Fruit fly (Drosophila melanogaster) whole organism, embryonic: ENCODE results near the gene CG34117.

Source experiments
- CG11560 ChIP-seq: fragments of 200-800 bp; sonication (Bioruptor generic); IDR thresholded peaks from 3 replicates; pipeline ENCODE4 v1.3.6; 2022; ENCODE audit warnings: missing biosample characterization, missing genetic modification characterization
- CG11696 ChIP-seq: fragments of 200-800 bp; sonication (Bioruptor generic); IDR thresholded peaks from 2 replicates; pipeline ENCODE4 v1.3.6; 2022; ENCODE audit warnings: missing biosample characterization, missing genetic modification characterization
- CG12391 ChIP-seq: fragments of 200-800 bp; sonication (Bioruptor generic); optimal IDR thresholded peaks from 3 replicates; lab custom pipeline; 2018; ENCODE audit warnings: missing biosample characterization, mild to moderate bottlenecking, missing genetic modification characterization, moderate library complexity
- CG13894 ChIP-seq: fragments of 200-800 bp; sonication (Bioruptor generic); optimal IDR thresholded peaks from 3 replicates; lab custom pipeline; 2018; ENCODE audit warnings: missing biosample characterization, mild to moderate bottlenecking, missing genetic modification characterization, moderate library complexity
- CG1529 ChIP-seq: fragments of 200-800 bp; sonication (Bioruptor generic); optimal IDR thresholded peaks from 3 replicates; lab custom pipeline; 2018; ENCODE audit warnings: missing biosample characterization, missing genetic modification characterization
- CG1603 ChIP-seq: fragments of 200-800 bp; sonication (Bioruptor generic); optimal IDR thresholded peaks from 2 replicates; lab custom pipeline; 2019; ENCODE audit warnings: missing biosample characterization, mild to moderate bottlenecking, missing genetic modification characterization, moderate library complexity
- CG31224 ChIP-seq: fragments of 200-800 bp; sonication (Bioruptor generic); IDR thresholded peaks from 2 replicates; pipeline ENCODE4 v1.3.6; 2022; ENCODE audit warnings: missing biosample characterization, missing genetic modification characterization
- CG6654 ChIP-seq: fragments of 200-800 bp; sonication (Bioruptor generic); optimal IDR thresholded peaks from 2 replicates; lab custom pipeline; 2017; ENCODE audit warnings: missing biosample characterization, mild to moderate bottlenecking, missing genetic modification characterization
- CG6791 ChIP-seq: fragments of 200-800 bp; sonication (Bioruptor generic); IDR thresholded peaks from 3 replicates; pipeline ENCODE4 v1.3.6; 2022; ENCODE audit warnings: missing biosample characterization, missing genetic modification characterization; ENCODE audit not compliant: partially characterized antibody
- CG7271 ChIP-seq: fragments of 200-800 bp; sonication (Bioruptor generic); optimal IDR thresholded peaks from 2 replicates; lab custom pipeline; 2018; ENCODE audit warnings: missing biosample characterization, mild to moderate bottlenecking, missing genetic modification characterization, moderate library complexity
- CG7556 ChIP-seq: fragments of 200-800 bp; sonication (Bioruptor generic); optimal IDR thresholded peaks from 2 replicates; lab custom pipeline; 2017; ENCODE audit warnings: missing biosample characterization, mild to moderate bottlenecking, missing genetic modification characterization
- CG8388 ChIP-seq: fragments of 200-800 bp; sonication (Bioruptor generic); optimal IDR thresholded peaks from 2 replicates; lab custom pipeline; 2019; ENCODE audit warnings: missing biosample characterization, mild to moderate bottlenecking, missing genetic modification characterization, moderate library complexity
- CG8765 ChIP-seq: fragments of 200-800 bp; sonication (Bioruptor generic); IDR thresholded peaks from 2 replicates; pipeline ENCODE4 v1.3.6; 2022; ENCODE audit warnings: missing biosample characterization, missing genetic modification characterization
- CTCF ChIP-seq: fragments of 200-800 bp; sonication (Bioruptor generic); optimal IDR thresholded peaks from 2 replicates; lab custom pipeline; 2017; ENCODE audit warnings: missing biosample characterization, mild to moderate bottlenecking, missing genetic modification characterization, moderate library complexity
- Dip2 ChIP-seq: fragments of 200-800 bp; sonication (Bioruptor generic); IDR thresholded peaks from 2 replicates; pipeline ENCODE4 v1.3.6; 2022; ENCODE audit warnings: missing biosample characterization, missing genetic modification characterization
- Elba2 ChIP-seq: fragments of 200-800 bp; sonication (Bioruptor generic); optimal IDR thresholded peaks from 3 replicates; lab custom pipeline; 2016; ENCODE audit warnings: missing biosample characterization, missing genetic modification characterization
- Hey ChIP-seq: fragments of 200-800 bp; sonication (Bioruptor generic); optimal IDR thresholded peaks from 3 replicates; lab custom pipeline; 2018; ENCODE audit warnings: missing biosample characterization, mild to moderate bottlenecking, missing genetic modification characterization
- Hsf ChIP-seq: fragments of 200-800 bp; sonication (Bioruptor generic); optimal IDR thresholded peaks from 3 replicates; lab custom pipeline; 2016; ENCODE audit warnings: missing biosample characterization, missing genetic modification characterization
- Lhr ChIP-seq: fragments of 200-800 bp; sonication (Bioruptor generic); optimal IDR thresholded peaks from 3 replicates; lab custom pipeline; 2017; ENCODE audit warnings: mild to moderate bottlenecking, missing biosample characterization, missing genetic modification reagents, missing genetic modification characterization
- MBD-R2 ChIP-seq: fragments of 200-800 bp; sonication (Bioruptor generic); IDR thresholded peaks from 2 replicates; pipeline ENCODE4 v1.3.6; 2022; ENCODE audit warnings: missing biosample characterization, missing genetic modification characterization
- Nf-YA ChIP-seq: fragments of 200-800 bp; sonication (Bioruptor generic); IDR thresholded peaks from 2 replicates; pipeline ENCODE4 v1.3.6; 2022; ENCODE audit warnings: missing biosample characterization, missing genetic modification characterization
- Sry-β ChIP-seq: fragments of 200-800 bp; sonication (Bioruptor generic); optimal IDR thresholded peaks from 2 replicates; lab custom pipeline; 2018; ENCODE audit warnings: missing biosample characterization, mild to moderate bottlenecking, missing genetic modification characterization, moderate library complexity
- Trl ChIP-seq, 3 experiments: fragments of >200 bp in 2 of 3; fragments of 200-800 bp in 1 of 3; sonication (Bioruptor generic) in 1 of 3; optimal IDR thresholded peaks; 2 replicates in 1 of 3; 3 replicates in 2 of 3; lab custom pipeline; 2016 to 2017; ENCODE audit warnings: missing biosample characterization in 1 of 3, missing genetic modification characterization in 1 of 3
- YL-1 ChIP-seq: fragments of 200-800 bp; sonication (Bioruptor generic); optimal IDR thresholded peaks from 3 replicates; lab custom pipeline; 2017; ENCODE audit warnings: missing biosample characterization, mild to moderate bottlenecking, missing genetic modification characterization
- abd-A ChIP-seq: fragments of 200-800 bp; sonication (Bioruptor generic); optimal IDR thresholded peaks from 3 replicates; lab custom pipeline; 2019; ENCODE audit warnings: missing biosample characterization, mild to moderate bottlenecking, missing genetic modification characterization, moderate library complexity
- amos ChIP-seq: fragments of 200-800 bp; sonication (Bioruptor generic); IDR thresholded peaks from 2 replicates; pipeline ENCODE4 v1.3.6; 2022; ENCODE audit warnings: missing biosample characterization, missing genetic modification characterization; ENCODE audit not compliant: partially characterized antibody
- bowl ChIP-seq: fragments of 200-800 bp; sonication (Bioruptor generic); IDR thresholded peaks from 2 replicates; pipeline ENCODE4 v1.3.6; 2022; ENCODE audit warnings: missing biosample characterization, missing genetic modification characterization
- dan ChIP-seq: fragments of 200-800 bp; sonication (Bioruptor generic); IDR thresholded peaks from 2 replicates; pipeline ENCODE4 v1.3.6; 2022; ENCODE audit warnings: missing biosample characterization, missing genetic modification characterization
- dati ChIP-seq: fragments of 200-800 bp; sonication (Bioruptor generic); IDR thresholded peaks from 2 replicates; pipeline ENCODE4 v1.3.6; 2022; ENCODE audit warnings: missing biosample characterization, missing genetic modification characterization
- dmrt99B ChIP-seq: fragments of 200-800 bp; sonication (Bioruptor generic); optimal IDR thresholded peaks from 2 replicates; lab custom pipeline; 2018; ENCODE audit warnings: missing biosample characterization, mild to moderate bottlenecking, missing genetic modification characterization, moderate library complexity
- esg ChIP-seq: fragments of 200-800 bp; sonication (Bioruptor generic); conservative IDR thresholded peaks from 2 replicates; pipeline ENCODE4 v1.3.6; 2022; ENCODE audit warnings: missing biosample characterization, missing genetic modification characterization
- fd96Cb ChIP-seq: fragments of 200-800 bp; sonication (Bioruptor generic); optimal IDR thresholded peaks from 2 replicates; lab custom pipeline; 2018; ENCODE audit warnings: missing biosample characterization, mild to moderate bottlenecking, missing genetic modification characterization, moderate library complexity
- gcm2 ChIP-seq: fragments of 200-800 bp; sonication (Bioruptor generic); optimal IDR thresholded peaks from 2 replicates; lab custom pipeline; 2016; ENCODE audit warnings: missing biosample characterization, missing genetic modification characterization
- her ChIP-seq: fragments of 200-800 bp; sonication (Bioruptor generic); optimal IDR thresholded peaks from 2 replicates; lab custom pipeline; 2016; ENCODE audit warnings: missing biosample characterization, missing genetic modification characterization
- inv ChIP-seq: fragments of 200-800 bp; sonication (Bioruptor generic); IDR thresholded peaks from 2 replicates; pipeline ENCODE4 v1.3.6; 2022; ENCODE audit warnings: missing biosample characterization, missing genetic modification characterization; ENCODE audit not compliant: partially characterized antibody
- kah ChIP-seq: fragments of 200-800 bp; sonication (Bioruptor generic); optimal IDR thresholded peaks from 2 replicates; lab custom pipeline; 2018; ENCODE audit warnings: missing biosample characterization, mild to moderate bottlenecking, missing genetic modification characterization
- lola ChIP-seq, 3 experiments: fragments of >200 bp in 2 of 3; fragments of 200-800 bp in 1 of 3; sonication (Bioruptor generic) in 1 of 3; optimal IDR thresholded peaks; 2 replicates each; lab custom pipeline; 2017 to 2019; ENCODE audit warnings: missing biosample characterization in 3 of 3, missing genetic modification characterization in 3 of 3, mild to moderate bottlenecking in 1 of 3, moderate library complexity in 1 of 3
- run ChIP-seq: fragments of 200-800 bp; sonication (Bioruptor generic); optimal IDR thresholded peaks from 3 replicates; lab custom pipeline; 2018; ENCODE audit warnings: missing biosample characterization, mild to moderate bottlenecking, missing genetic modification characterization
- sens ChIP-seq: fragments of 200-800 bp; sonication (Bioruptor generic); peaks from one replicate; lab custom pipeline; 2016; ENCODE audit warnings: missing biosample characterization, missing genetic modification characterization
- sisA ChIP-seq: fragments of 200-800 bp; sonication (Bioruptor generic); IDR thresholded peaks from 2 replicates; pipeline ENCODE4 v1.3.6; 2022; ENCODE audit warnings: missing biosample characterization, missing genetic modification characterization
- slp2 ChIP-seq: fragments of 200-800 bp; sonication (Bioruptor generic); optimal IDR thresholded peaks from 2 replicates; lab custom pipeline; 2016; ENCODE audit warnings: missing biosample characterization, missing genetic modification characterization
- z ChIP-seq: fragments of 200-800 bp; sonication (Bioruptor generic); IDR thresholded peaks from 3 replicates; pipeline ENCODE4 v1.3.6; 2022; ENCODE audit warnings: missing biosample characterization, missing genetic modification characterization

CG34117 gene

DNA sequence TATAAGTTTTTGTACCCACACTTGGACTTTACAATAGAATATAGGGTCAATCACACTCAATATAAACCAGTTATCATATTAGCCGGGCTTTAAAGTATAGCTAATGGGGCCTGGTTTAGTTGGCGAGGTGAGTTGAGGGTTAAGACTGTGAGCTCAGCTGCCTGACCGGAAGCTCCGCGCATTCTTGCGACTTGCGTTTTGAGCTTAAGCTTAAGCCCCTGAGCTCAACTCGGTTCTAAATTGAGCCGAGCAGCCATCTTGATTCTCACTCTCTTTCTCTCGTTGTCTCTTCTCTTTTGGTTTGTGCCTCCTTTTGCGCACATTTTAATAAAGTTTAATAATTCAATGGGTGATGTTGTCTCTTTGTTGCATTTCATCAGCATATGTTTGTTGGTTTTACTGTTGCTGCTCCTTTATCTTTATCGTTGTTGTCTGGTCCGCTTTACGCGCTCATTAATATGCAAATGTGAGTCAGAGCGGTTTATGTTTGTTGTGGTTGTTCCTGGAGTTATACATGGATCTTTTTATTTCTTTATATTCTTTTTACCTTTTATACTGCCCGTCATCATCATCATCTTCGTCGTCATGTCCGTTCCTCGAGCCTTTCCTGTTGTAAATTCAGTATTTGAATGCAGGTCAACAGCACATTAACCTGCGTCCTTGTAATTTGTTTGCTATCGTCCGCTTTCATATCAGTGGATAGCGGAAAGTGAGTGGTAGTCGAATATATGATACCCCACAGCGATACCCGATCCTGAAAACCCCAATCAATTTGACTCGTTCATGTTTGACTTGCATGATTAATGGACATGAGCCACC lies 49.1 kb downstream of the CG34117 start (continued):
- no peak for TF ChIP-seq MBD-R2 (GFP tag; lab: Robert Waterston, UW)
- TF ChIP-seq dmrt99B = no peak
- no peak for TF ChIP-seq Sry-β
- no peak for TF ChIP-seq CG8388 (GFP tag; lab: Kevin White, UChicago)
- TF ChIP-seq CG7556 = no peak
- TF ChIP-seq CG7271 (tag; lab: Kevin White, UChicago) = no peak
- TF ChIP-seq dati (GFP tag; lab: Robert Waterston, UW) = no peak
- no peak for TF ChIP-seq her (GFP tag; lab: Kevin White, UChicago)
- no peak for TF ChIP-seq fd96Cb (tag; lab: Kevin White, UChicago)
- no peak for TF ChIP-seq bowl (GFP tag; lab: Robert Waterston, UW)
- peak; percentile 77 for TF ChIP-seq sens (GFP tag; lab: Kevin White, UChicago)
- TF ChIP-seq lola (GFP tag; optimal IDR thresholded peaks at IDR 0.05; lab: Kevin White, UChicago) = no peak
- no peak for TF ChIP-seq YL-1 (GFP tag; lab: Kevin White, UChicago)
- TF ChIP-seq CG31224 = no peak
- no peak for TF ChIP-seq inv
- TF ChIP-seq CG8765 (GFP tag; lab: Robert Waterston, UW) = no peak
- TF ChIP-seq Hsf (GFP tag; lab: Kevin White, UChicago) = no peak
- no peak for TF ChIP-seq Nf-YA
- no peak for TF ChIP-seq dan (GFP tag; lab: Robert Waterston, UW)
- no peak for TF ChIP-seq CG1603 (tag; lab: Kevin White, UChicago)
- no peak for TF ChIP-seq Hey (tag; lab: Kevin White, UChicago)
- peak; percentile 11 for TF ChIP-seq CG13894 (tag; lab: Kevin White, UChicago)
- 0 out of 3 replicates have a peak, but pooled peaks have one; percentile 21 for TF ChIP-seq CG6791 (GFP tag; lab: Robert Waterston, UW)
- TF ChIP-seq sisA = no peak
- TF ChIP-seq kah (GFP tag; lab: Kevin White, UChicago) = no peak
- no peak for TF ChIP-seq CG11696 (GFP tag; lab: Robert Waterston, UW)
- no peak for TF ChIP-seq amos
- no peak for TF ChIP-seq esg (GFP tag; lab: Robert Waterston, UW)
- TF ChIP-seq Trl (optimal IDR thresholded peaks at IDR 0.05; lab: Kevin White, UChicago) = peak; percentile 24 to 44
- TF ChIP-seq Trl (GFP tag; optimal IDR thresholded peaks at IDR 0.05; lab: Kevin White, UChicago) = no peak
- no peak for TF ChIP-seq CG1529 (GFP tag; lab: Kevin White, UChicago)
- no peak for TF ChIP-seq CG12391 (tag; lab: Kevin White, UChicago)
- peak; percentile 59 for TF ChIP-seq abd-A (tag; lab: Kevin White, UChicago)
- no peak for TF ChIP-seq CG11560 (tag; lab: Robert Waterston, UW)
- TF ChIP-seq Elba2 = no peak
- TF ChIP-seq gcm2 (GFP tag; lab: Kevin White, UChicago) = no peak
- peak; percentile 84 for TF ChIP-seq z
- no peak for TF ChIP-seq run (tag; lab: Kevin White, UChicago)
- no peak for TF ChIP-seq CTCF (GFP tag; lab: Kevin White, UChicago)
- no peak for TF ChIP-seq CG6654 (GFP tag; lab: Kevin White, UChicago)
- no peak for TF ChIP-seq Dip2 (GFP tag; lab: Robert Waterston, UW)
- no peak for TF ChIP-seq Lhr (GFP tag; lab: Kevin White, UChicago)
- TF ChIP-seq slp2 (GFP tag; lab: Kevin White, UChicago) = no peak
